Fruit fly (Drosophila melanogaster): ENCODE results near the gene CG31643.

Gene CG31643

DNA sequence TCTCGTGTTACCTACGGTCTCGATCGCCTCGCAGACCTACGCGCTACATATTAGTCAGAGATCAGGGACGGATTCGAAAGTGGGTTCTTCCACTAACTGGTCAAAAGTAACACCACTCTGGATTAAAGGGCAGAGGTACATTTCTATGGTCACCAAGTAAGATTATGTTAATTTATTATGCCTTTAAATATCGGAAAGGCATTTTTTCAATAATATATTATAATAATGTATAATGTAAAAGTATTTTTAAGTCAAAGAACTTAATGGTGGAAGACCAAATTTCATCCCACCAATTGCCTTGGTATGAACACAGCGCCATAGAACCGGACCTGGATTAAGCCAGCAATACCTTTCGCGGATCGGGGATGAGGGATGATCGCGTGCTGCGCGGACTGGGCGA, 15.1 kb upstream of the CG31643 start (continued):
- TF ChIP-seq Blimp-1 (GFP tag; optimal IDR thresholded peaks at IDR 0.05) (peak; percentile 25), Xrp1 (GFP tag; IDR thresholded peaks at IDR 0.05) (peak; percentile 62), nom (GFP tag; optimal IDR thresholded peaks at IDR 0.05) (peak; percentile 64), CG18262 (tag; optimal IDR thresholded peaks at IDR 0.05) (peak; percentile 71), dysf (GFP tag; IDR thresholded peaks at IDR 0.05) (0 out of 3 replicates have a peak, but pooled peaks have one; percentile 9), CG10979 (tag; optimal IDR thresholded peaks at IDR 0.05) (peak; percentile 47), CG6254 (GFP tag; optimal IDR thresholded peaks at IDR 0.05) (peak; percentile 1), CG17359 (tag; optimal IDR thresholded peaks at IDR 0.05) (peak; percentile 18), PHDP (tag; optimal IDR thresholded peaks at IDR 0.05) (no peak), seq (GFP tag; IDR thresholded peaks at IDR 0.05) (no peak), Med (GFP tag) (no peak), sisA (GFP tag; IDR thresholded peaks at IDR 0.05) (0 out of 2 replicates have a peak, but pooled peaks have one; percentile 27), run (tag; optimal IDR thresholded peaks at IDR 0.05) (no peak), CG12391 (tag; optimal IDR thresholded peaks at IDR 0.05) (no peak), bsh (GFP tag; optimal IDR thresholded peaks at IDR 0.05) (peak; percentile 31 to 34), CG15601 (tag; optimal IDR thresholded peaks at IDR 0.05) (peak; percentile 17), dmrt11E (tag; optimal IDR thresholded peaks at IDR 0.05) (peak; percentile 13), CG9727 (GFP tag; optimal IDR thresholded peaks at IDR 0.05) (peak; percentile 52), nmo (GFP tag; optimal IDR thresholded peaks at IDR 0.05) (peak; percentile 57), D (optimal IDR thresholded peaks at IDR 0.05) (no peak), D (GFP tag; optimal IDR thresholded peaks at IDR 0.05) (peak; percentile 10), CG2678 (tag; optimal IDR thresholded peaks at IDR 0.05) (peak; percentile 56), CG2712 (tag; optimal IDR thresholded peaks at IDR 0.05) (peak; percentile 70), prd (optimal IDR thresholded peaks at IDR 0.05) (no peak), prd (GFP tag; IDR thresholded peaks at IDR 0.05) (peak; percentile 30; the same call in 1 of the 3 replicates), D19A (tag; optimal IDR thresholded peaks at IDR 0.05) (peak; percentile 44), CG14710 (tag; optimal IDR thresholded peaks at IDR 0.05) (peak; percentile 54), CG31441 (GFP tag; IDR thresholded peaks at IDR 0.05) (peak; percentile 47; the same call in 1 of the 2 replicates), CG4404 (GFP tag; IDR thresholded peaks at IDR 0.05) (peak; percentile 68)

dm6 chr2L:6024345-6024907, 13.5 kb upstream of the CG31643 start, which contains the start of gene CG9107:
Gene CG9107, minus strand, starts transcription at chr2L:6024539.
- no peak for TF ChIP-seq crol (GFP tag; IDR thresholded peaks at IDR 0.05)
- no peak for TF ChIP-seq CG7357 (GFP tag; IDR thresholded peaks at IDR 0.05)
- no peak for TF ChIP-seq CG4820 (GFP tag; optimal IDR thresholded peaks at IDR 0.05)
- no peak for TF ChIP-seq ttk (GFP tag; IDR thresholded peaks at IDR 0.05)
- no peak for TF ChIP-seq HLH4C (GFP tag; IDR thresholded peaks at IDR 0.05; ENCODE audit: partially characterized antibody)
- TF ChIP-seq CG18262 (tag; optimal IDR thresholded peaks at IDR 0.05): no peak
- TF ChIP-seq CG32767 (GFP tag; IDR thresholded peaks at IDR 0.05): no peak
- TF ChIP-seq Nf-YA (GFP tag; IDR thresholded peaks at IDR 0.05): no peak
- peak; percentile 90 for TF ChIP-seq trem (tag; optimal IDR thresholded peaks at IDR 0.05)
- TF ChIP-seq CG5953 (GFP tag; IDR thresholded peaks at IDR 0.05): no peak
- TF ChIP-seq Sry-δ (GFP tag; optimal IDR thresholded peaks at IDR 0.05): peak; percentile 18
- TF ChIP-seq trh (GFP tag; optimal IDR thresholded peaks at IDR 0.05): no peak
- TF ChIP-seq chif (GFP tag; optimal IDR thresholded peaks at IDR 0.05): no peak
- no peak for TF ChIP-seq nau (GFP tag; optimal IDR thresholded peaks at IDR 0.05)
- no peak for TF ChIP-seq emc (GFP tag; optimal IDR thresholded peaks at IDR 0.05)
- TF ChIP-seq CG13775 (GFP tag; optimal IDR thresholded peaks at IDR 0.05): no peak
- TF ChIP-seq CG11247 (GFP tag; IDR thresholded peaks at IDR 0.05): no peak
- TF ChIP-seq CG4282 (GFP tag; optimal IDR thresholded peaks at IDR 0.05): no peak
- TF ChIP-seq CG8359 (GFP tag; optimal IDR thresholded peaks at IDR 0.05; ENCODE audit: borderline replicate concordance): no peak
- TF ChIP-seq schlank (tag; optimal IDR thresholded peaks at IDR 0.05): no peak
- TF ChIP-seq CG31441 (GFP tag; IDR thresholded peaks at IDR 0.05): 0 out of 2 replicates have a peak, but pooled peaks have one; percentile 11
- no peak for TF ChIP-seq Xbp1 (GFP tag; optimal IDR thresholded peaks at IDR 0.05)
- no peak for TF ChIP-seq Antp (GFP tag; optimal IDR thresholded peaks at IDR 0.05)
- no peak for TF ChIP-seq CG11456 (GFP tag; IDR thresholded peaks at IDR 0.05)

All from whole organism, embryonic.